Worm (Caenorhabditis elegans): Measurements from ENCODE around the gene pig-1.

- TF ChIP-seq nhr-11 (tag; optimal IDR thresholded peaks at IDR 0.05): no peak
- TF ChIP-seq ceh-30 (tag; optimal IDR thresholded peaks at IDR 0.05): no peak
- TF ChIP-seq pqm-1 (tag; optimal IDR thresholded peaks at IDR 0.05): no peak
- TF ChIP-seq pha-4 (tag; optimal IDR thresholded peaks at IDR 0.05): no peak
- TF ChIP-seq elt-2 (tag; optimal IDR thresholded peaks at IDR 0.05): no peak
- no peak for TF ChIP-seq eyg-1 (tag; optimal IDR thresholded peaks at IDR 0.05)
- TF ChIP-seq ama-1 (optimal IDR thresholded peaks at IDR 0.05): no peak
- no peak for TF ChIP-seq ref-2 (tag; optimal IDR thresholded peaks at IDR 0.05)
- TF ChIP-seq Y22D7AL.16 (tag; optimal IDR thresholded peaks at IDR 0.05): no peak
- TF ChIP-seq fkh-10 (GFP tag; optimal IDR thresholded peaks at IDR 0.05): no peak
- no peak for TF ChIP-seq F13H6.1 (tag; optimal IDR thresholded peaks at IDR 0.05)
- no peak for TF ChIP-seq sox-4 (tag; optimal IDR thresholded peaks at IDR 0.05)
- TF ChIP-seq ahr-1 (tag; optimal IDR thresholded peaks at IDR 0.05): no peak
- no peak for TF ChIP-seq ztf-16 (tag; optimal IDR thresholded peaks at IDR 0.05)
These were observed 12.6 kb upstream of the pig-1 start, which contains the start of gene glt-7 for ce11 chrIV:531835-532234.

Data from whole organism, late embryonic.